Fruit fly (Drosophila melanogaster): ENCODE results near the gene Usp39.

DNA sequence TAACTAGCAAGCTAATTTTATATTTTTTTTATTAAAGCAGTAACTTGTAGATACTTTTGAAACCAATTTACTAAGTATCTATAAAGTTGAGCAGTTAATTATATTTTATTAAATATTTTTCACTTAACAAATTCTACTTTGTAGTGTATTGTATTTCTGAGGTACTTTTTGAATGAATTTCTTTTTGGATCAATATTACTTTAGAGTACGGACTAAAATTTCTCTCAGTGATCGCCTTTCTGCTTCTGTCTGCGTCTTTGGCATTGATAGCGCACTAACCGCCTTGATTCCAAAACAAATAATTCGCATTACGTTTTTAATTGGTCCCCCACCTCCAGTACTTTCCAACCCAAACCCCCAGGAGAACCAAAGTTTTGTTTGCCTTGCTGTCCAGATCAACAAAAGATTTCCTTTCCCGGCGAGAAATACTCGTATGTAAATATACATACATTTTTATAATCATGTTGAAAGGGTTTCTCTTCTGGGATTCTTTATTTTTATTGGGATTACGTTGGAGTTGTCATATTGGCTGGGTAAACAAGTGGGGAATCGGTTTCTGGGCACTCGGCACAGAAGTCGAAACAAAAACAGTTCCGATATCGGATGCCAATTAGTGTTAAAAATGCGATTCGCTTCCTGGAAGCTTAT lies 18.9 kb upstream of the Usp39 start:
- no peak for TF ChIP-seq ab (GFP tag; optimal IDR thresholded peaks at IDR 0.05)
- TF ChIP-seq sim (GFP tag; IDR thresholded peaks at IDR 0.05), result no peak
- TF ChIP-seq aop (GFP tag; IDR thresholded peaks at IDR 0.05), result no peak
- no peak for TF ChIP-seq pan (optimal IDR thresholded peaks at IDR 0.05)
- TF ChIP-seq pan (GFP tag; optimal IDR thresholded peaks at IDR 0.05 in 1 of 2, IDR thresholded peaks at IDR 0.05 in 1 of 2), result no peak
- no peak for TF ChIP-seq inv (GFP tag; IDR thresholded peaks at IDR 0.05; ENCODE audit: partially characterized antibody)
